Worm (Caenorhabditis elegans) whole organism, L4/young adult: Measurements from ENCODE around the gene M03B6.1.

ENCODE experiments used
- W03F9.2 ChIP-seq: fragments of 150-350 bp; optimal IDR thresholded peaks from 2 replicates; lab custom pipeline; 2014; ENCODE audit warnings: missing biosample characterization, missing genetic modification characterization
- dao-5 ChIP-seq: sonication (generic microtip); optimal IDR thresholded peaks from 2 replicates; lab custom pipeline; 2016; ENCODE audit warnings: missing genotype, missing genetic modification characterization, moderate library complexity, missing compliant biosample characterization

DNA sequence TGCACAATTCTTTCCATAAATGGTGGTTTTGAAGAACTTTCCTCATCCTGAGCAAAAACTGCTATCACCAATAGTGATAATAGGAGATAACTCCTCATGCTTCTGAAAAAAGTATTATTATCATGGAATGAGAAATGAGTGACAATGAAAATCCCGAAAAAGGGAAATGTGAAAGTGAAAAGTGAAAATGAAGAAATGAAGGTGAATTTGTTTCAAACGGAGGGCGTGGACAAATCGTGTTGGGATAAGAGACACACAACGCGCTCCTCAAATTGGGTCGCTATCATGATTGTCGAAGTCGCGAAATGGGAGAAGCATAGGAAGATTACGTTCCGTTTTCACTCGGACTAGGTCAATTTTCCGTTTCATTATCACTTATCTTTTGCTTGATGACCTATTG lies 22.8 kb downstream of the M03B6.1 start, which contains the start of gene M03B6.3:
- no peak for TF ChIP-seq W03F9.2
- no peak for TF ChIP-seq dao-5
